Fruit fly (Drosophila melanogaster) whole organism, prepupa: Measurements from ENCODE around the gene Obp73a.

Experiments
- CG10631 ChIP-seq: fragments of 200-800 bp; sonication (Bioruptor generic); optimal IDR thresholded peaks from 2 replicates; lab custom pipeline; 2016; ENCODE audit warnings: missing biosample characterization, missing genetic modification characterization
- CG15336 ChIP-seq: fragments of 200-800 bp; sonication (Bioruptor generic); IDR thresholded peaks from 2 replicates; pipeline ENCODE4 v1.3.6; 2022; ENCODE audit warnings: missing biosample characterization, missing genetic modification characterization
- CG16779 ChIP-seq: fragments of 200-800 bp; sonication (Bioruptor generic); optimal IDR thresholded peaks from 3 replicates; lab custom pipeline; 2017; ENCODE audit warnings: missing biosample characterization, mild to moderate bottlenecking, missing genetic modification characterization
- CG8319 ChIP-seq: fragments of 200-800 bp; sonication (Bioruptor generic); optimal IDR thresholded peaks from 3 replicates; lab custom pipeline; 2016; ENCODE audit warnings: missing biosample characterization, missing genetic modification characterization
- CG9139 ChIP-seq: fragments of 200-800 bp; sonication (Bioruptor generic); optimal IDR thresholded peaks from 3 replicates; lab custom pipeline; 2017; ENCODE audit warnings: missing biosample characterization, mild to moderate bottlenecking, missing genetic modification characterization
- fd85E ChIP-seq: fragments of 200-800 bp; sonication (Bioruptor generic); optimal IDR thresholded peaks from 3 replicates; lab custom pipeline; 2016; ENCODE audit warnings: missing biosample characterization, missing genetic modification characterization
- spab ChIP-seq: fragments of 200-800 bp; sonication (Bioruptor generic); optimal IDR thresholded peaks from 2 replicates; lab custom pipeline; 2017; ENCODE audit warnings: missing biosample characterization, mild to moderate bottlenecking, missing genetic modification characterization, missing genetic modification reagents

- TF ChIP-seq CG16779 (tag; lab: Kevin White, UChicago), result no peak
- no peak for TF ChIP-seq spab (GFP tag; lab: Kevin White, UChicago)
- no peak for TF ChIP-seq CG15336 (GFP tag; lab: Robert Waterston, UW)
- TF ChIP-seq fd85E (GFP tag; lab: Kevin White, UChicago), result no peak
- TF ChIP-seq CG9139 (GFP tag; lab: Kevin White, UChicago), result no peak
- no peak for TF ChIP-seq CG10631
- TF ChIP-seq CG8319 (GFP tag; lab: Kevin White, UChicago), result no peak
Measured at dm6 chr3L:17003251-17004171, 59.4 kb downstream of the Obp73a start.
